Fruit fly (Drosophila melanogaster) whole organism, embryonic: ENCODE measurements around the gene CG10512.

Experiments
- Asciz ChIP-seq: fragments of 200-800 bp; sonication (Bioruptor generic); optimal IDR thresholded peaks from 2 replicates; lab custom pipeline; 2017; ENCODE audit warnings: missing biosample characterization, mild to moderate bottlenecking, missing genetic modification characterization, missing genetic modification reagents
- Atf3 ChIP-seq: fragments of 200-800 bp; sonication (Bioruptor generic); optimal IDR thresholded peaks from 3 replicates; lab custom pipeline; 2016; ENCODE audit warnings: missing biosample characterization, missing genetic modification characterization
- Bdp1 ChIP-seq: fragments of 200-800 bp; sonication (Bioruptor generic); optimal IDR thresholded peaks from 3 replicates; lab custom pipeline; 2016; ENCODE audit warnings: missing biosample characterization, missing genetic modification characterization
- CG10462 ChIP-seq: fragments of 200-800 bp; sonication (Bioruptor generic); optimal IDR thresholded peaks from 2 replicates; lab custom pipeline; 2016; ENCODE audit warnings: missing biosample characterization, missing genetic modification characterization
- CG11695 ChIP-seq: fragments of 200-800 bp; sonication (Bioruptor generic); IDR thresholded peaks from 3 replicates; pipeline ENCODE4 v1.3.6; 2022; ENCODE audit warnings: missing biosample characterization, missing genetic modification characterization
- CG12104 ChIP-seq: fragments of 200-800 bp; sonication (Bioruptor generic); optimal IDR thresholded peaks from 3 replicates; lab custom pipeline; 2016; ENCODE audit warnings: missing biosample characterization, missing genetic modification characterization
- CG12391 ChIP-seq: fragments of 200-800 bp; sonication (Bioruptor generic); optimal IDR thresholded peaks from 3 replicates; lab custom pipeline; 2018; ENCODE audit warnings: missing biosample characterization, mild to moderate bottlenecking, missing genetic modification characterization, moderate library complexity
- CG12769 ChIP-seq: fragments of 200-800 bp; sonication (Bioruptor generic); optimal IDR thresholded peaks from 2 replicates; lab custom pipeline; 2019; ENCODE audit warnings: missing biosample characterization, mild to moderate bottlenecking, missing genetic modification characterization, moderate library complexity
- CG13894 ChIP-seq: fragments of 200-800 bp; sonication (Bioruptor generic); optimal IDR thresholded peaks from 3 replicates; lab custom pipeline; 2018; ENCODE audit warnings: missing biosample characterization, mild to moderate bottlenecking, missing genetic modification characterization, moderate library complexity
- CG14014 ChIP-seq: fragments of 200-800 bp; sonication (Bioruptor generic); IDR thresholded peaks from 2 replicates; pipeline ENCODE4 v1.3.6; 2022; ENCODE audit warnings: missing biosample characterization, missing genetic modification characterization
- CG14050 ChIP-seq: fragments of 200-800 bp; sonication (Bioruptor generic); IDR thresholded peaks from 3 replicates; pipeline ENCODE4 v1.3.6; 2022; ENCODE audit warnings: missing biosample characterization, missing genetic modification characterization
- CG16863 ChIP-seq: fragments of 200-800 bp; sonication (Bioruptor generic); optimal IDR thresholded peaks from 3 replicates; lab custom pipeline; 2016; ENCODE audit warnings: missing biosample characterization, missing genetic modification characterization
- CG1832 ChIP-seq: fragments of 200-800 bp; sonication (Bioruptor generic); optimal IDR thresholded peaks from 2 replicates; lab custom pipeline; 2017; ENCODE audit warnings: missing biosample characterization, mild to moderate bottlenecking, missing genetic modification characterization, inconsistent platforms
- CG2116 ChIP-seq: fragments of 200-800 bp; sonication (Bioruptor generic); optimal IDR thresholded peaks from 3 replicates; lab custom pipeline; 2018; ENCODE audit warnings: missing biosample characterization, mild to moderate bottlenecking, missing genetic modification characterization
- CG2199 ChIP-seq: fragments of 200-800 bp; sonication (Bioruptor generic); IDR thresholded peaks from 3 replicates; pipeline ENCODE4 v1.3.6; 2022; ENCODE audit warnings: missing biosample characterization, missing genetic modification characterization
- CG32532 ChIP-seq: fragments of 200-800 bp; sonication (Bioruptor generic); IDR thresholded peaks from 2 replicates; pipeline ENCODE4 v1.3.6; 2022; ENCODE audit warnings: missing biosample characterization, missing genetic modification characterization
- CG34224 ChIP-seq: fragments of 200-800 bp; sonication (Bioruptor generic); IDR thresholded peaks from 3 replicates; pipeline ENCODE4 v1.3.6; 2022; ENCODE audit warnings: missing biosample characterization, missing genetic modification characterization; ENCODE audit not compliant: partially characterized antibody
- CG3838 ChIP-seq: fragments of 200-800 bp; sonication (Bioruptor generic); optimal IDR thresholded peaks from 3 replicates; lab custom pipeline; 2016; ENCODE audit warnings: missing biosample characterization, missing genetic modification characterization
- CG9215 ChIP-seq: fragments of 200-800 bp; sonication (Bioruptor generic); IDR thresholded peaks from 2 replicates; pipeline ENCODE4 v1.3.6; 2022; ENCODE audit warnings: missing biosample characterization, missing genetic modification characterization
- Chrac-16 ChIP-seq: fragments of 200-800 bp; sonication (Bioruptor generic); optimal IDR thresholded peaks from 3 replicates; lab custom pipeline; 2016; ENCODE audit warnings: missing biosample characterization, missing genetic modification characterization
- D19B ChIP-seq: fragments of 200-800 bp; sonication (Bioruptor generic); optimal IDR thresholded peaks from 2 replicates; lab custom pipeline; 2017; ENCODE audit warnings: missing biosample characterization, mild to moderate bottlenecking, missing genetic modification characterization
- Dek ChIP-seq: fragments of 200-800 bp; sonication (Bioruptor generic); optimal IDR thresholded peaks from 3 replicates; lab custom pipeline; 2019; ENCODE audit warnings: missing biosample characterization, mild to moderate bottlenecking, missing genetic modification characterization, moderate library complexity
- Dip3 ChIP-seq: fragments of 200-800 bp; sonication (Bioruptor generic); optimal IDR thresholded peaks from 3 replicates; lab custom pipeline; 2016; ENCODE audit warnings: missing biosample characterization, missing genetic modification characterization
- H2.0 ChIP-seq: fragments of 200-800 bp; sonication (Bioruptor generic); IDR thresholded peaks from 2 replicates; pipeline ENCODE4 v1.3.6; 2022; ENCODE audit warnings: missing biosample characterization, missing genetic modification characterization
- HHEX ChIP-seq: fragments of 200-800 bp; sonication (Bioruptor generic); optimal IDR thresholded peaks from 3 replicates; lab custom pipeline; 2017; ENCODE audit warnings: missing biosample characterization, mild to moderate bottlenecking, missing genetic modification characterization, missing genetic modification reagents
- HLH54F ChIP-seq: fragments of 200-800 bp; sonication (Bioruptor generic); optimal IDR thresholded peaks from 3 replicates; lab custom pipeline; 2016; ENCODE audit warnings: missing biosample characterization, missing genetic modification characterization
- Mrtf ChIP-seq: fragments of 200-800 bp; sonication (Bioruptor generic); IDR thresholded peaks from 3 replicates; pipeline ENCODE4 v1.3.6; 2022; ENCODE audit warnings: missing biosample characterization, missing genetic modification characterization
- Neu2 ChIP-seq: fragments of 200-800 bp; sonication (Bioruptor generic); optimal IDR thresholded peaks from 3 replicates; lab custom pipeline; 2016; ENCODE audit warnings: missing biosample characterization, missing genetic modification characterization, borderline replicate concordance
- Poxn ChIP-seq: fragments of 200-800 bp; sonication (Bioruptor generic); IDR thresholded peaks from 2 replicates; pipeline ENCODE4 v1.3.6; 2022; ENCODE audit warnings: missing biosample characterization, missing genetic modification characterization
- Ptx1 ChIP-seq: fragments of 200-800 bp; sonication (Bioruptor generic); IDR thresholded peaks from 2 replicates; pipeline ENCODE4 v1.3.6; 2022; ENCODE audit warnings: missing biosample characterization, missing genetic modification characterization
- Stat92E ChIP-seq, 3 experiments: fragments of >200 bp in 2 of 3; fragments of 200-800 bp in 1 of 3; sonication (Bioruptor generic) in 1 of 3; optimal IDR thresholded peaks; 2 replicates each; lab custom pipeline; 2017 to 2019; ENCODE audit warnings: missing biosample characterization in 3 of 3, missing genetic modification characterization in 3 of 3, mild to moderate bottlenecking in 1 of 3, moderate library complexity in 1 of 3
- YL-1 ChIP-seq: fragments of 200-800 bp; sonication (Bioruptor generic); optimal IDR thresholded peaks from 3 replicates; lab custom pipeline; 2017; ENCODE audit warnings: missing biosample characterization, mild to moderate bottlenecking, missing genetic modification characterization
- ab ChIP-seq: fragments of 200-800 bp; sonication (Bioruptor generic); optimal IDR thresholded peaks from 2 replicates; lab custom pipeline; 2016; ENCODE audit warnings: missing biosample characterization, missing genetic modification characterization
- al ChIP-seq: fragments of 200-800 bp; sonication (Bioruptor generic); IDR thresholded peaks from 2 replicates; pipeline ENCODE4 v1.3.6; 2022; ENCODE audit warnings: missing biosample characterization, missing genetic modification characterization
- ato ChIP-seq: fragments of 200-800 bp; sonication (Bioruptor generic); IDR thresholded peaks from 2 replicates; pipeline ENCODE4 v1.3.6; 2022; ENCODE audit warnings: missing biosample characterization, missing genetic modification characterization; ENCODE audit not compliant: partially characterized antibody
- bigmax ChIP-seq: fragments of 200-800 bp; sonication (Bioruptor generic); optimal IDR thresholded peaks from 2 replicates; lab custom pipeline; 2018; ENCODE audit warnings: missing biosample characterization, mild to moderate bottlenecking, missing genetic modification characterization
- btn ChIP-seq: fragments of 200-800 bp; sonication (Bioruptor generic); optimal IDR thresholded peaks from 2 replicates; lab custom pipeline; 2016; ENCODE audit warnings: missing biosample characterization, missing genetic modification characterization
- cad ChIP-seq: fragments of >200 bp; optimal IDR thresholded peaks from 2 replicates; lab custom pipeline; 2017; ENCODE audit warnings: missing biosample characterization, missing genetic modification characterization
- dan ChIP-seq: fragments of 200-800 bp; sonication (Bioruptor generic); IDR thresholded peaks from 2 replicates; pipeline ENCODE4 v1.3.6; 2022; ENCODE audit warnings: missing biosample characterization, missing genetic modification characterization
- danr ChIP-seq: fragments of 200-800 bp; sonication (Bioruptor generic); IDR thresholded peaks from 2 replicates; pipeline ENCODE4 v1.3.6; 2022; ENCODE audit warnings: missing biosample characterization, missing genetic modification characterization
- dpn ChIP-seq, 2 experiments: fragments of 200-800 bp; sonication (Bioruptor generic); optimal IDR thresholded peaks; 3 replicates each; lab custom pipeline; 2016; ENCODE audit warnings: missing biosample characterization in 2 of 2, missing genetic modification characterization in 2 of 2
- gsb ChIP-seq: fragments of 200-800 bp; sonication (Bioruptor generic); IDR thresholded peaks from 2 replicates; pipeline ENCODE4 v1.3.6; 2022; ENCODE audit warnings: missing biosample characterization, missing genetic modification characterization
- gsb-n ChIP-seq: fragments of 200-800 bp; sonication (Bioruptor generic); optimal IDR thresholded peaks from 3 replicates; lab custom pipeline; 2018; ENCODE audit warnings: missing biosample characterization, mild to moderate bottlenecking, missing genetic modification characterization
- hth ChIP-seq: fragments of >200 bp; optimal IDR thresholded peaks from 2 replicates; lab custom pipeline; 2017; ENCODE audit warnings: inconsistent platforms
- insv ChIP-seq, 2 experiments: fragments of 200-800 bp; sonication (Bioruptor generic); optimal IDR thresholded peaks; 3 replicates each; lab custom pipeline; 2016 to 2018; ENCODE audit warnings: missing biosample characterization in 2 of 2, missing genetic modification characterization in 2 of 2
- jumu ChIP-seq: fragments of 200-800 bp; sonication (Bioruptor generic); optimal IDR thresholded peaks from 3 replicates; lab custom pipeline; 2016; ENCODE audit warnings: missing biosample characterization, missing genetic modification characterization
- mam ChIP-seq: fragments of 200-800 bp; sonication (Bioruptor generic); optimal IDR thresholded peaks from 3 replicates; lab custom pipeline; 2016; ENCODE audit warnings: missing biosample characterization, missing genetic modification characterization
- pita ChIP-seq: fragments of 200-800 bp; sonication (Bioruptor generic); optimal IDR thresholded peaks from 2 replicates; lab custom pipeline; 2017; ENCODE audit warnings: missing biosample characterization, mild to moderate bottlenecking, missing genetic modification characterization
- pzg ChIP-seq: fragments of 200-800 bp; sonication (Bioruptor generic); optimal IDR thresholded peaks from 3 replicates; lab custom pipeline; 2018; ENCODE audit warnings: missing biosample characterization, mild to moderate bottlenecking, missing genetic modification characterization, moderate library complexity
- seq ChIP-seq: fragments of 200-800 bp; sonication (Bioruptor generic); IDR thresholded peaks from 2 replicates; pipeline ENCODE4 v1.3.6; 2022; ENCODE audit warnings: missing biosample characterization, missing genetic modification characterization
- tin ChIP-seq: fragments of 200-800 bp; sonication (Bioruptor generic); optimal IDR thresholded peaks from 3 replicates; lab custom pipeline; 2016; ENCODE audit warnings: missing biosample characterization, missing genetic modification characterization
- z ChIP-seq: fragments of 200-800 bp; sonication (Bioruptor generic); IDR thresholded peaks from 3 replicates; pipeline ENCODE4 v1.3.6; 2022; ENCODE audit warnings: missing biosample characterization, missing genetic modification characterization

The CG10512 gene

dm6 chr3L:21171905-21172304, 30.8 kb upstream of the CG10512 start, which contains the start of gene Ac78C (continued):
- TF ChIP-seq Atf3 (GFP tag; lab: Kevin White, UChicago): peak; percentile 71
- TF ChIP-seq pita: no peak
- peak; percentile 79 for TF ChIP-seq tin (GFP tag; lab: Kevin White, UChicago)
- TF ChIP-seq al (GFP tag; lab: Robert Waterston, UW): peak; percentile 81
- TF ChIP-seq CG2199 (GFP tag; lab: Robert Waterston, UW): peak; percentile 77; the same call in 1 of the 3 replicates
- TF ChIP-seq Dip3 (GFP tag; lab: Kevin White, UChicago): peak; percentile 90
- peak; percentile 91 for TF ChIP-seq HHEX (GFP tag; lab: Kevin White, UChicago)
- TF ChIP-seq H2.0 (GFP tag; lab: Robert Waterston, UW): peak; percentile 77
- TF ChIP-seq cad: no peak
- peak; percentile 64 for TF ChIP-seq ab (GFP tag; lab: Kevin White, UChicago)
- peak; percentile 91 for TF ChIP-seq CG32532 (GFP tag; lab: Robert Waterston, UW)
- TF ChIP-seq CG14014 (GFP tag; lab: Robert Waterston, UW): peak; percentile 89
- no peak for TF ChIP-seq CG2116 (GFP tag; lab: Kevin White, UChicago)
- peak; percentile 27 for TF ChIP-seq pzg
- no peak for TF ChIP-seq z
- TF ChIP-seq CG16863 (GFP tag; lab: Kevin White, UChicago): peak; percentile 83
- no peak for TF ChIP-seq hth (lab: Kevin White, UChicago)
- no peak for TF ChIP-seq YL-1 (GFP tag; lab: Kevin White, UChicago)
- peak; percentile 69 for TF ChIP-seq danr (GFP tag; lab: Robert Waterston, UW)
- peak; percentile 77 for TF ChIP-seq Poxn (GFP tag; lab: Robert Waterston, UW)
- peak; percentile 76 for TF ChIP-seq Bdp1
- peak; percentile 85 for TF ChIP-seq Dek
- peak; percentile 87 for TF ChIP-seq Mrtf (GFP tag; lab: Robert Waterston, UW)
- peak; percentile 87 for TF ChIP-seq gsb
- TF ChIP-seq btn: peak; percentile 77
- peak; percentile 78; the same call in 2 of the 3 replicates for TF ChIP-seq CG11695 (GFP tag; lab: Robert Waterston, UW)
- TF ChIP-seq CG14050 (GFP tag; lab: Robert Waterston, UW): peak; percentile 81
- peak; percentile 97 for TF ChIP-seq CG12769
- peak; percentile 7 for TF ChIP-seq Neu2 (GFP tag; lab: Kevin White, UChicago)
- TF ChIP-seq Ptx1 (GFP tag; lab: Robert Waterston, UW): peak; percentile 88
- peak; percentile 69 for TF ChIP-seq Chrac-16 (GFP tag; lab: Kevin White, UChicago)
- TF ChIP-seq Stat92E (GFP tag; optimal IDR thresholded peaks at IDR 0.05; lab: Kevin White, UChicago): no peak
- TF ChIP-seq CG12391: no peak
- no peak for TF ChIP-seq ato (GFP tag; lab: Robert Waterston, UW)
- TF ChIP-seq insv (GFP tag; optimal IDR thresholded peaks at IDR 0.05; lab: Kevin White, UChicago): peak in 1 of 2 experiments; percentile 33
- peak; percentile 1 for TF ChIP-seq bigmax (GFP tag; lab: Kevin White, UChicago)
- TF ChIP-seq CG3838: peak; percentile 30
- peak; percentile 31 for TF ChIP-seq CG12104 (GFP tag; lab: Kevin White, UChicago)
- TF ChIP-seq dan (GFP tag; lab: Robert Waterston, UW): no peak
- TF ChIP-seq CG10462 (GFP tag; lab: Kevin White, UChicago): peak; percentile 64
- no peak for TF ChIP-seq gsb-n (tag; lab: Kevin White, UChicago)
- TF ChIP-seq seq (GFP tag; lab: Robert Waterston, UW): peak; percentile 87
- TF ChIP-seq Asciz (GFP tag; lab: Kevin White, UChicago): peak; percentile 68
- peak; percentile 96 for TF ChIP-seq mam (GFP tag; lab: Kevin White, UChicago)
- TF ChIP-seq dpn (GFP tag; optimal IDR thresholded peaks at IDR 0.05; lab: Kevin White, UChicago): peak; percentile 88 to 92
- TF ChIP-seq CG9215 (GFP tag; lab: Robert Waterston, UW): peak; percentile 83
- peak; percentile 85 for TF ChIP-seq jumu (GFP tag; lab: Kevin White, UChicago)
- peak; percentile 90 for TF ChIP-seq HLH54F (GFP tag; lab: Kevin White, UChicago)
- TF ChIP-seq CG1832 (GFP tag; lab: Kevin White, UChicago): no peak
- peak; percentile 24; the same call in 1 of the 3 replicates for TF ChIP-seq CG34224 (GFP tag; lab: Robert Waterston, UW)
- TF ChIP-seq D19B (GFP tag; lab: Kevin White, UChicago): peak; percentile 80
- TF ChIP-seq CG13894 (tag; lab: Kevin White, UChicago): peak; percentile 96
